Fruit fly (Drosophila melanogaster) whole organism, pupa: Measurements from ENCODE around the gene Adck5.

ENCODE experiments used
- CG13204 ChIP-seq: fragments of 200-800 bp; sonication (Bioruptor generic); optimal IDR thresholded peaks from 2 replicates; lab custom pipeline; 2018; ENCODE audit warnings: missing biosample characterization, mild to moderate bottlenecking, missing genetic modification characterization, moderate library complexity
- CG17806 ChIP-seq: fragments of 200-800 bp; sonication (Bioruptor generic); optimal IDR thresholded peaks from 2 replicates; lab custom pipeline; 2018; ENCODE audit warnings: missing biosample characterization, mild to moderate bottlenecking, missing genetic modification characterization, moderate library complexity
- Snoo ChIP-seq: fragments of 200-800 bp; sonication (Bioruptor generic); optimal IDR thresholded peaks from 3 replicates; lab custom pipeline; 2017; ENCODE audit warnings: missing biosample characterization, mild to moderate bottlenecking, missing genetic modification characterization, inconsistent platforms

dm6 chr3L:11125636-11126532, 43.7 kb upstream of the Adck5 start:
- TF ChIP-seq Snoo (tag; lab: Kevin White, UChicago) (no peak), CG13204 (GFP tag; lab: Kevin White, UChicago) (no peak), CG17806 (no peak)
